Worm (Caenorhabditis elegans): ENCODE results near the gene F57H12.6.

DNA sequence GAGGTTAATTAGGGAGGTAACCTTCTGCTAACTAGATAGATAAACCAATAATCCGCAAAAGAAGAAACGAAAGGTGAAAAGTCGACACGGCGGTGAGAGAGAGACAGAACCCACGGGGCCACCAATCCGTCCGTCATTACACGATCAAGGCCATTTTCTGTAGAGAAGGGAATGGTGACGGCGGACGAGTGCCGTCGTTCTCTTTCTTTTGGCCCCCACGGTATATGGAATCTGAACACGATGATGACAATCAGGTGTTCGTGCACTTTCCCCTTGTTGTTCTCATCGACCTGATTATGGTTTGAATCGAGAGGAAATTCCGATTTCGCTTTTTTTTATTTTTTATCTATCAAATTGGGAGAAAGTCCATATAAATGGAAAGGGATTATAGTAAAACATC is 33.3 kb upstream of the F57H12.6 start:
- TF ChIP-seq ref-1 (GFP tag; conservative IDR thresholded peaks at IDR 0.05) (no peak), cog-1 (tag; optimal IDR thresholded peaks at IDR 0.05) (no peak), T22C8.4 (GFP tag; IDR thresholded peaks at IDR 0.05) (no peak)
